ENCODE assay signal across 3 fruit fly cellular contexts in the genomic region with DNA sequence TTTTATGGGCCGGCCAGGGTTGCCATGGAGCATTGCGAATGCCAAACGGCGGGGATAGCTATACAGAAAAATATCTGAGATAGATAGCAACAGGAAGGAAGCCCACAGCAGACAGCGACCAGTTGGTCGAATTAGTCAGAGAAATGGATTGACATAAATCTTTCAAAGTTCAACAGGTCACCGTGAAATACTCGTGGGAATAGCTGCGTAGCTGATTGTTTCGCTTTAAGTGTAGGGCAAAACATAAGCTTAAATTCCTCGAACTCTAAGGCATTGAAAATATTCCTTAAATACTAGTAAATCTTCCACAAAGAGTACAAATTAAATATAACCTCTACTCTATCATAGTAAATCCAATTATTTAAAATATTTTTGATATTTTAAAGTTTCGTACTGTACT.
TF ChIP-seq lines count a peak whose summit lies in the region.

No protein-coding gene starts in this region.

- TF ChIP-seq CTCF in whole organism, embryonic (GFP tag; optimal IDR thresholded peaks at IDR 0.05; lab: Kevin White, UChicago) = no peak

TF ChIP-seq in whole organism, embryonic, 481 proteins besides CTCF, POLR2A, EP300 and RAD21:
- TF ChIP-seq eve (GFP tag; optimal IDR thresholded peaks at IDR 0.05; lab: Kevin White, UChicago) (peak in 1 of 2 experiments; percentile 41), CG11696 (GFP tag; IDR thresholded peaks at IDR 0.05; lab: Robert Waterston, UW) (no peak), org-1 (GFP tag; optimal IDR thresholded peaks at IDR 0.05; lab: Kevin White, UChicago) (no peak), Hr78 (GFP tag; optimal IDR thresholded peaks at IDR 0.05; lab: Kevin White, UChicago) (peak in 1 of 2 experiments; percentile 75), CG32772 (GFP tag; IDR thresholded peaks at IDR 0.05; lab: Robert Waterston, UW) (no peak), gem (tag; optimal IDR thresholded peaks at IDR 0.05; lab: Kevin White, UChicago) (peak; percentile 12), phol (tag; optimal IDR thresholded peaks at IDR 0.05; lab: Kevin White, UChicago) (peak; percentile 13)

TF ChIP-seq in whole organism, prepupa, 60 proteins besides CTCF, POLR2A, EP300 and RAD21:
- no peak for TF ChIP-seq CG6276 (GFP tag; optimal IDR thresholded peaks at IDR 0.05; lab: Kevin White, UChicago)
- TF ChIP-seq CG1621 (tag; optimal IDR thresholded peaks at IDR 0.05; lab: Kevin White, UChicago) = no peak
- no peak for TF ChIP-seq salr (GFP tag; optimal IDR thresholded peaks at IDR 0.05; lab: Kevin White, UChicago)
- TF ChIP-seq cyc (GFP tag; optimal IDR thresholded peaks at IDR 0.05; lab: Kevin White, UChicago) = no peak
- TF ChIP-seq Sox102F (GFP tag; optimal IDR thresholded peaks at IDR 0.05; lab: Kevin White, UChicago) = no peak
- TF ChIP-seq Eip78C (GFP tag; lab: Kevin White, UChicago) = peak; percentile 34
- peak; percentile 25 for TF ChIP-seq Hr4 (GFP tag; optimal IDR thresholded peaks at IDR 0.05; lab: Kevin White, UChicago)
- TF ChIP-seq CG32006 (GFP tag; optimal IDR thresholded peaks at IDR 0.05; lab: Kevin White, UChicago) = peak; percentile 61
- TF ChIP-seq CG8119 (GFP tag; IDR thresholded peaks at IDR 0.05; lab: Robert Waterston, UW) = no peak; the same call in 2 of the 3 replicates
- TF ChIP-seq CG34406 (GFP tag; optimal IDR thresholded peaks at IDR 0.05; lab: Kevin White, UChicago) = no peak
- no peak for TF ChIP-seq CG11294 (GFP tag; IDR thresholded peaks at IDR 0.05; lab: Robert Waterston, UW)
- TF ChIP-seq lz (GFP tag; optimal IDR thresholded peaks at IDR 0.05; lab: Kevin White, UChicago) = no peak
- no peak for TF ChIP-seq fd59A (GFP tag; optimal IDR thresholded peaks at IDR 0.05; lab: Kevin White, UChicago)
- TF ChIP-seq CG6854 (GFP tag; optimal IDR thresholded peaks at IDR 0.05; lab: Kevin White, UChicago) = no peak
- peak; percentile 54 for TF ChIP-seq svp (GFP tag; lab: Kevin White, UChicago)
- TF ChIP-seq CG16779 (tag; optimal IDR thresholded peaks at IDR 0.05; lab: Kevin White, UChicago) = no peak

TF ChIP-seq in whole organism, pupa, 21 proteins besides CTCF, POLR2A, EP300 and RAD21:
- TF ChIP-seq CG15710 (tag; optimal IDR thresholded peaks at IDR 0.05; lab: Kevin White, UChicago) (no peak), CG13204 (GFP tag; optimal IDR thresholded peaks at IDR 0.05; lab: Kevin White, UChicago) (no peak), CG8301 (tag; optimal IDR thresholded peaks at IDR 0.05; lab: Kevin White, UChicago) (peak; percentile 33), rn (GFP tag; IDR thresholded peaks at IDR 0.05; lab: Robert Waterston, UW) (no peak), CG32121 (GFP tag; IDR thresholded peaks at IDR 0.05; lab: Robert Waterston, UW) (no peak), CG10348 (GFP tag; IDR thresholded peaks at IDR 0.05; lab: Robert Waterston, UW) (no peak), fd96Ca (GFP tag; IDR thresholded peaks at IDR 0.05; lab: Robert Waterston, UW) (no peak), Pif1A (GFP tag; optimal IDR thresholded peaks at IDR 0.05; lab: Kevin White, UChicago) (no peak), CG17806 (tag; optimal IDR thresholded peaks at IDR 0.05; lab: Kevin White, UChicago) (peak; percentile 8), CG34367 (tag; optimal IDR thresholded peaks at IDR 0.05; lab: Kevin White, UChicago) (no peak), CG4496 (GFP tag; IDR thresholded peaks at IDR 0.05; lab: Robert Waterston, UW) (no peak), gl (tag; optimal IDR thresholded peaks at IDR 0.05; lab: Kevin White, UChicago) (no peak), Pif1B (GFP tag; optimal IDR thresholded peaks at IDR 0.05; lab: Kevin White, UChicago) (no peak), EcR (GFP tag; optimal IDR thresholded peaks at IDR 0.05; lab: Kevin White, UChicago) (no peak), Ets98B (GFP tag; IDR thresholded peaks at IDR 0.05; lab: Robert Waterston, UW) (no peak), CG9948 (tag; optimal IDR thresholded peaks at IDR 0.05; lab: Kevin White, UChicago) (peak; percentile 13), D1 (tag; optimal IDR thresholded peaks at IDR 0.05; lab: Kevin White, UChicago) (no peak), CG12605 (GFP tag; IDR thresholded peaks at IDR 0.05; lab: Robert Waterston, UW) (no peak), CG14655 (GFP tag; optimal IDR thresholded peaks at IDR 0.05; lab: Kevin White, UChicago) (peak; percentile 52), Snoo (tag; optimal IDR thresholded peaks at IDR 0.05; lab: Kevin White, UChicago) (no peak), CG8159 (tag; optimal IDR thresholded peaks at IDR 0.05; lab: Kevin White, UChicago) (peak; percentile 2)
TF ChIP-seq in whole organism, pupa: peak in this region for 5.
